Fruit fly (Drosophila melanogaster) whole organism, wandering third instar larva: ENCODE results near the gene CG9672.

Experiments
- CG32264 ChIP-seq: fragments of 200-800 bp; sonication (Bioruptor generic); optimal IDR thresholded peaks from 2 replicates; lab custom pipeline; 2016; ENCODE audit warnings: missing biosample characterization, missing genetic modification characterization
- CG9705 ChIP-seq: fragments of 200-800 bp; sonication (Bioruptor generic); optimal IDR thresholded peaks from 2 replicates; lab custom pipeline; 2018; ENCODE audit warnings: missing biosample characterization, mild to moderate bottlenecking, missing genetic modification characterization
- CrebA ChIP-seq: fragments of 200-800 bp; sonication (Bioruptor generic); optimal IDR thresholded peaks from 2 replicates; lab custom pipeline; 2016; ENCODE audit warnings: missing biosample characterization, mild to moderate bottlenecking, missing genetic modification characterization, borderline replicate concordance
- Dfd ChIP-seq: fragments of >200 bp; optimal IDR thresholded peaks from 2 replicates; lab custom pipeline; 2017; ENCODE audit warnings: missing biosample characterization, missing genetic modification characterization
- GATAd ChIP-seq: sonication (Bioruptor generic); optimal IDR thresholded peaks from 2 replicates; lab custom pipeline; 2016; ENCODE audit warnings: missing biosample characterization, missing genetic modification characterization
- HLH106 ChIP-seq: fragments of 200-800 bp; optimal IDR thresholded peaks from 3 replicates; lab custom pipeline; 2019; ENCODE audit warnings: missing biosample characterization, mild to moderate bottlenecking, missing genetic modification characterization, moderate library complexity
- Hnf4 ChIP-seq: fragments of 200-800 bp; sonication (Bioruptor generic); optimal IDR thresholded peaks from 2 replicates; lab custom pipeline; 2016; ENCODE audit warnings: missing biosample characterization, mild to moderate bottlenecking, missing genetic modification characterization
- Hr78 ChIP-seq: fragments of >200 bp; optimal IDR thresholded peaks from 2 replicates; lab custom pipeline; 2017; ENCODE audit warnings: missing biosample characterization, missing genetic modification characterization
- Hr83 ChIP-seq: fragments of 200-300 bp; sonication (Bioruptor generic); optimal IDR thresholded peaks from 2 replicates; lab custom pipeline; 2016; ENCODE audit warnings: missing biosample characterization, mild to moderate bottlenecking, missing genetic modification characterization, moderate library complexity; ENCODE audit not compliant: poor library complexity, severe bottlenecking
- Jra ChIP-seq: sonication (Bioruptor generic); optimal IDR thresholded peaks from 2 replicates; lab custom pipeline; 2016; ENCODE audit warnings: missing biosample characterization, missing genetic modification characterization
- Mio ChIP-seq: sonication (Bioruptor generic); optimal IDR thresholded peaks from 2 replicates; lab custom pipeline; 2016; ENCODE audit warnings: missing biosample characterization, missing genetic modification characterization
- Myc ChIP-seq: fragments of >200 bp; optimal IDR thresholded peaks from 2 replicates; lab custom pipeline; 2017
- N ChIP-seq: fragments of >200 bp; optimal IDR thresholded peaks from 2 replicates; lab custom pipeline; 2018; ENCODE audit warnings: missing biosample characterization, missing external identifiers, missing genetic modification characterization
- OdsH ChIP-seq: fragments of 200-800 bp; sonication (Bioruptor generic); optimal IDR thresholded peaks from 2 replicates; lab custom pipeline; 2016; ENCODE audit warnings: missing biosample characterization, mild to moderate bottlenecking, missing genetic modification characterization
- Rel ChIP-seq, 2 experiments: fragments of 200-800 bp; sonication (Bioruptor generic) in 1 of 2; optimal IDR thresholded peaks; 2 replicates in 1 of 2; 3 replicates in 1 of 2; lab custom pipeline; 2016 to 2019; ENCODE audit warnings: mild to moderate bottlenecking in 2 of 2, missing biosample characterization in 2 of 2, missing genetic modification characterization in 2 of 2, moderate library complexity in 1 of 2
- Sp1 ChIP-seq: fragments of 200-800 bp; sonication (Bioruptor generic); optimal IDR thresholded peaks from 3 replicates; lab custom pipeline; 2019; ENCODE audit warnings: missing biosample characterization, mild to moderate bottlenecking, missing genetic modification characterization, moderate library complexity
- br ChIP-seq: fragments of 200-800 bp; sonication (Bioruptor generic); optimal IDR thresholded peaks from 2 replicates; lab custom pipeline; 2016; ENCODE audit warnings: missing biosample characterization, missing genetic modification characterization
- dsf ChIP-seq: sonication (Bioruptor generic); optimal IDR thresholded peaks from 2 replicates; lab custom pipeline; 2016; ENCODE audit warnings: missing biosample characterization, missing genetic modification characterization, borderline replicate concordance
- ey ChIP-seq: fragments of 200-800 bp; sonication (Bioruptor generic); optimal IDR thresholded peaks from 2 replicates; lab custom pipeline; 2016; ENCODE audit warnings: missing biosample characterization, missing genetic modification characterization
- foxo ChIP-seq, 2 experiments: fragments of 200-800 bp; sonication (Bioruptor generic); optimal IDR thresholded peaks; 2 replicates in 1 of 2; 3 replicates in 1 of 2; lab custom pipeline; 2016 to 2017; ENCODE audit warnings: missing biosample characterization in 2 of 2, missing genetic modification characterization in 2 of 2
- fru ChIP-seq: fragments of 200-800 bp; sonication (Bioruptor generic); optimal IDR thresholded peaks from 3 replicates; lab custom pipeline; 2016; ENCODE audit warnings: missing biosample characterization, mild to moderate bottlenecking, missing genetic modification characterization
- h ChIP-seq: fragments of 200-800 bp; sonication (Bioruptor generic); optimal IDR thresholded peaks from 3 replicates; lab custom pipeline; 2016; ENCODE audit warnings: missing biosample characterization, mild to moderate bottlenecking, missing genetic modification characterization
- jim ChIP-seq: fragments of 175-275, 200-325 bp; sonication (Bioruptor generic); optimal IDR thresholded peaks from 2 replicates; lab custom pipeline; 2016; ENCODE audit warnings: missing biosample characterization, mild to moderate bottlenecking, missing genetic modification characterization
- psq ChIP-seq: fragments of 200-800 bp; sonication (Bioruptor generic); optimal IDR thresholded peaks from 3 replicates; lab custom pipeline; 2017; ENCODE audit warnings: missing biosample characterization, mild to moderate bottlenecking, missing genetic modification characterization, moderate library complexity
- rgr ChIP-seq: fragments of 200-800 bp; sonication (Bioruptor generic); optimal IDR thresholded peaks from 3 replicates; lab custom pipeline; 2016; ENCODE audit warnings: missing biosample characterization, mild to moderate bottlenecking, missing genetic modification characterization
- sage ChIP-seq: fragments of 200-800 bp; sonication (Bioruptor generic); optimal IDR thresholded peaks from 2 replicates; lab custom pipeline; 2016; ENCODE audit warnings: missing biosample characterization, mild to moderate bottlenecking, missing genetic modification characterization
- sv ChIP-seq: fragments of 200-800 bp; sonication (Bioruptor generic); optimal IDR thresholded peaks from 3 replicates; lab custom pipeline; 2016; ENCODE audit warnings: missing biosample characterization, missing genetic modification characterization
- tai ChIP-seq: sonication (Bioruptor generic); optimal IDR thresholded peaks from 2 replicates; lab custom pipeline; 2016; ENCODE audit warnings: missing biosample characterization, missing genetic modification characterization
- usp ChIP-seq: fragments of >200 bp; optimal IDR thresholded peaks from 2 replicates; lab custom pipeline; 2017; ENCODE audit warnings: missing biosample characterization, missing genetic modification characterization
- woc ChIP-seq: sonication (Bioruptor generic); optimal IDR thresholded peaks from 2 replicates; lab custom pipeline; 2016; ENCODE audit warnings: missing biosample characterization, mild to moderate bottlenecking, missing genetic modification characterization

The CG9672 gene

DNA sequence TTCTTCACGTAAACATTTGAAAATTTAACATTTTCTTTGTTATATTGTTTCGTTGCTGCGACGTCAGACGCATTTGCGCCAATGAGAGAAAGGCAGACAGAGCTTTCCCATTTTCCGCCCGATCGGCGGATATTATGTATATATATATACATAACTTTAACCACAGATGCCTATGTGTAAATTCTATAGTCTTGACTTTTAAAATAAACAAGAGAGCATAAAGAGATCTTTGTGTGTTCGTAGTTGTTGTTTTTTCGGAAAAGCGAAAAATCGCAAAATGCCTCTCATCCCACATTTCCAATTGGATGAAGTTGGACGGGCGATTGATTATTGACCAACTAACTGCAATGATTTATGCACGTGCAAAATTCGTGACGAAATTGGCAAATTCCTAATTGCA, 30.0 kb downstream of the CG9672 start, which contains the start of gene CG13012:
Gene CG13012, minus strand, starts transcription at position 101 of the 400 bp plus-strand sequence.
- TF ChIP-seq sv (no peak), Hr83 (GFP tag; lab: Kevin White, UChicago) (no peak), tai (GFP tag; lab: Kevin White, UChicago) (no peak), OdsH (no peak), GATAd (GFP tag; lab: Kevin White, UChicago) (no peak), N (GFP tag; lab: Kevin White, UChicago) (no peak), Jra (GFP tag; lab: Kevin White, UChicago) (no peak), usp (GFP tag; lab: Kevin White, UChicago) (no peak), CrebA (no peak), woc (GFP tag; lab: Kevin White, UChicago) (no peak), dsf (GFP tag; lab: Kevin White, UChicago) (no peak), psq (GFP tag; lab: Kevin White, UChicago) (no peak), Myc (lab: Kevin White, UChicago) (no peak), HLH106 (no peak), fru (GFP tag; lab: Kevin White, UChicago) (no peak), CG9705 (no peak), CG32264 (no peak), Sp1 (GFP tag; lab: Kevin White, UChicago) (no peak), Dfd (GFP tag; lab: Kevin White, UChicago) (no peak), h (GFP tag; lab: Kevin White, UChicago) (no peak)
- TF ChIP-seq, all 38 proteins: peak for 0

DNA sequence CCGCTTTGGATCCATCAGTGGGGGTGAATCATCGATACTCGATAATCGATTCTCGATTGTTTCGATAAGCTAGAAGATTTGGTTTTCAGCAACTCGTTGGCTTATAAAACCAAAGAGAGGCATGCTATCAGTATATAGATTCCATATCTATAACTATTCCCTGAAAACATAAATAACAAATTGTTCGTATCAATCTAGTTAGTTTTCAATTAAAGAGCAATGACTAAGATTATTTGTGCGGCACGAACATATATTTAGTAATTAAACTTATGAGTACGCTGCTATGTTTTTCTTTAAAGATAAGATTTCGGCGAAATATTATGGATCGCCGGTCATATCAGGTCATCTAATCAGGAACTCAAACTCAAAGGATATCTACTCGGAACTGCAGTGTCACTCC, 32.1 kb downstream of the CG9672 start:
- no peak for TF ChIP-seq woc (GFP tag; lab: Kevin White, UChicago)
- no peak for TF ChIP-seq CG32264
- no peak for TF ChIP-seq Jra (GFP tag; lab: Kevin White, UChicago)
- no peak for TF ChIP-seq dsf (GFP tag; lab: Kevin White, UChicago)
- TF ChIP-seq h (GFP tag; lab: Kevin White, UChicago), result no peak
- TF ChIP-seq GATAd (GFP tag; lab: Kevin White, UChicago), result no peak
- TF ChIP-seq Rel (GFP tag; optimal IDR thresholded peaks at IDR 0.05; lab: Kevin White, UChicago), result no peak
- TF ChIP-seq Rel (tag; optimal IDR thresholded peaks at IDR 0.05; lab: Kevin White, UChicago), result no peak
- TF ChIP-seq jim (GFP tag; lab: Kevin White, UChicago), result no peak
- no peak for TF ChIP-seq Hr78 (GFP tag; lab: Kevin White, UChicago)

- no peak for TF ChIP-seq psq (GFP tag; lab: Kevin White, UChicago)
- TF ChIP-seq tai (GFP tag; lab: Kevin White, UChicago), result no peak
These were observed 33.8 kb downstream of the CG9672 start for dm6 chrX:16672904-16673303.

dm6 chrX:16670691-16671481, 35.8 kb downstream of the CG9672 start:
- peak; percentile 32 for TF ChIP-seq OdsH
- peak; percentile 30 for TF ChIP-seq rgr (GFP tag; lab: Kevin White, UChicago)
- no peak for TF ChIP-seq Hr78 (GFP tag; lab: Kevin White, UChicago)
- TF ChIP-seq fru (GFP tag; lab: Kevin White, UChicago), result peak; percentile 14
- TF ChIP-seq HLH106, result peak; percentile 9
- TF ChIP-seq h (GFP tag; lab: Kevin White, UChicago), result no peak
- no peak for TF ChIP-seq Mio

DNA sequence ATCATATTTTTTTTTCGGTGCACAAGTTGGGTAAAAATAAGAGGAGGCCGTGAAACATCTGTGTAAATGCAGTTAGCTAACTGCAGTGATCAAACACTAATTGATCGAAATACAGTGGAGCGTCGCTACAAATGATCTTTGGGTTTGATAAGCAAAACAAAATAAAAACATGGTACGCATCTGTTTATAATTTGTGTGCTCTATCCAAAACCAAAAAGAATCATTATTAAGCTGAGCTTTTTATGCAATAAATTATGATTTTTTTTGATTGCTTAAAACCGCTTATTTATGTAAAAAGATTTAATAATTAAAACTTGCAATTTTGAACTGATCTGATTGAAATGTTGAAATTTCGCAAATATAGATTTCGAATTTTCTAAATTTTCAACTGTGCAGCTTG, 36.4 kb downstream of the CG9672 start:
- TF ChIP-seq HLH106, result no peak
- TF ChIP-seq Jra (GFP tag; lab: Kevin White, UChicago), result no peak
- no peak for TF ChIP-seq ey

DNA sequence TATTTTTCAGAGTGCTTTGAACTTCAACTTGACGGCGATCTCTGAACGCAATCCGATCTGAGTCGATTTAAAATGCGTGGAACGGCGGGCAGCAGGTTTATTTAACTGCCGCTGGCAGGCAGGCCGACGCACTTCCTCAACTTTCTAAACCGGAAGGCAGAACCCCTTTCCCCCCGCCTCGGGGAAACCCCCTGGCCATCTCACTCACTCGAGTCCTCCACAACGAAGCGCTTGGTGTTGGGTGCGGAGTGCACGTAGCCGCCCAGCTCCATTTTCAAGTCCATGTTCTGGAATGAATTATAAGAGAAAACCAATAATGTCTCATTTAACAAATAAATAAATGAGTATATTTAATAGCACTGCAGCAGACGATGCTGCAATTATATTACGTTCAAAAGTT, 36.8 kb downstream of the CG9672 start:
- TF ChIP-seq foxo (GFP tag; optimal IDR thresholded peaks at IDR 0.05; lab: Kevin White, UChicago), result no peak
- no peak for TF ChIP-seq br
- TF ChIP-seq Jra (GFP tag; lab: Kevin White, UChicago), result no peak
- no peak for TF ChIP-seq sage
- no peak for TF ChIP-seq Hnf4 (GFP tag; lab: Kevin White, UChicago)
- no peak for TF ChIP-seq Rel (GFP tag; optimal IDR thresholded peaks at IDR 0.05; lab: Kevin White, UChicago)
- peak; percentile 72 for TF ChIP-seq Rel (tag; optimal IDR thresholded peaks at IDR 0.05; lab: Kevin White, UChicago)
- no peak for TF ChIP-seq Hr83 (GFP tag; lab: Kevin White, UChicago)
